Worm (Caenorhabditis elegans) whole organism, L2 larva: ENCODE results near the gene T12D8.9.

Experiments used
- ZK546.5 ChIP-seq: sonication (generic microtip); optimal IDR thresholded peaks from 2 replicates; lab custom pipeline; 2017; ENCODE audit warnings: missing biosample characterization, missing genetic modification characterization
- aly-2 ChIP-seq: fragments of 150-350 bp; optimal IDR thresholded peaks from 2 replicates; lab custom pipeline; 2014; ENCODE audit warnings: missing biosample characterization, missing genetic modification characterization
- ceh-82 ChIP-seq: fragments of 150-350 bp; optimal IDR thresholded peaks from 2 replicates; lab custom pipeline; 2014; ENCODE audit warnings: missing biosample characterization, missing genetic modification characterization
- dmd-4 ChIP-seq: sonication (generic microtip); optimal IDR thresholded peaks from 2 replicates; lab custom pipeline; 2017; ENCODE audit warnings: missing biosample characterization, missing genetic modification characterization
- egl-27 ChIP-seq: sonication (generic microtip); optimal IDR thresholded peaks from 3 replicates; lab custom pipeline; 2017; ENCODE audit warnings: missing biosample characterization, missing genetic modification reagents, missing genetic modification characterization
- elt-1 ChIP-seq: fragments of 150-350 bp; optimal IDR thresholded peaks from 2 replicates; lab custom pipeline; 2014; ENCODE audit warnings: missing biosample characterization, missing genetic modification characterization
- lin-11 ChIP-seq: fragments of 150-350 bp; sonication (generic microtip); optimal IDR thresholded peaks from 2 replicates; lab custom pipeline; 2014; ENCODE audit warnings: missing biosample characterization, missing genetic modification characterization, inconsistent platforms, mixed read lengths
- lin-39 ChIP-seq: fragments of 150-350 bp; optimal IDR thresholded peaks from 2 replicates; lab custom pipeline; 2014; ENCODE audit warnings: missing biosample characterization, missing genetic modification reagents, missing genetic modification characterization
- mdl-1 ChIP-seq, 2 experiments: fragments of 150-350 bp in 1 of 2; sonication (generic microtip) in 1 of 2; optimal IDR thresholded peaks; 2 replicates each; lab custom pipeline; 2017; ENCODE audit warnings: missing biosample characterization in 2 of 2, missing genetic modification characterization in 2 of 2
- snpc-4 ChIP-seq: fragments of 150-350 bp; optimal IDR thresholded peaks from 2 replicates; lab custom pipeline; 2014; ENCODE audit warnings: missing biosample characterization, missing genetic modification characterization
- unc-55 ChIP-seq: fragments of 150-350 bp; sonication (generic microtip); optimal IDR thresholded peaks from 3 replicates; lab custom pipeline; 2014; ENCODE audit warnings: missing biosample characterization, missing genetic modification reagents, missing genetic modification characterization
- unc-62 ChIP-seq: fragments of 150-350 bp; optimal IDR thresholded peaks from 2 replicates; lab custom pipeline; 2014; ENCODE audit warnings: missing biosample characterization, missing genetic modification reagents, missing genetic modification characterization
- zag-1 ChIP-seq: fragments of 150-350 bp; optimal IDR thresholded peaks from 2 replicates; lab custom pipeline; 2014; ENCODE audit warnings: missing biosample characterization, missing genetic modification characterization
- ztf-4 ChIP-seq: fragments of 150-350 bp; optimal IDR thresholded peaks from 2 replicates; lab custom pipeline; 2014; ENCODE audit warnings: missing biosample characterization, missing genetic modification characterization

ce11 chrIII:13570347-13570746 lies 46.6 kb upstream of the T12D8.9 start, which contains the start of gene exc-12:
- TF ChIP-seq lin-39 (no peak), ztf-4 (tag; lab: Kevin White, UChicago) (no peak), aly-2 (no peak), egl-27 (tag; lab: Kevin White, UChicago) (no peak), elt-1 (no peak), ZK546.5 (no peak), dmd-4 (no peak), zag-1 (no peak), mdl-1 (tag; optimal IDR thresholded peaks at IDR 0.05; lab: Kevin White, UChicago) (no peak), unc-62 (GFP tag; lab: Kevin White, UChicago) (no peak), snpc-4 (tag; lab: Kevin White, UChicago) (no peak), ceh-82 (tag; lab: Kevin White, UChicago) (no peak), lin-11 (tag; lab: Kevin White, UChicago) (no peak), unc-55 (GFP tag; lab: Kevin White, UChicago) (no peak)
